Worm (Caenorhabditis elegans) whole organism, mixed stage, embryonic: ENCODE measurements around the gene mdt-17.

ENCODE experiments used
- nhr-28 ChIP-seq: fragments of 150-350 bp; optimal IDR thresholded peaks from 2 replicates; lab custom pipeline; 2014; ENCODE audit warnings: missing biosample characterization, missing genetic modification characterization
- sptf-1 ChIP-seq: sonication (generic microtip); optimal IDR thresholded peaks from 2 replicates; lab custom pipeline; 2017; ENCODE audit warnings: mild to moderate bottlenecking, missing genetic modification characterization, moderate library complexity, missing compliant biosample characterization
- zip-8 ChIP-seq: fragments of 150-350 bp; optimal IDR thresholded peaks from 2 replicates; lab custom pipeline; 2014; ENCODE audit warnings: missing biosample characterization, missing genetic modification characterization

DNA sequence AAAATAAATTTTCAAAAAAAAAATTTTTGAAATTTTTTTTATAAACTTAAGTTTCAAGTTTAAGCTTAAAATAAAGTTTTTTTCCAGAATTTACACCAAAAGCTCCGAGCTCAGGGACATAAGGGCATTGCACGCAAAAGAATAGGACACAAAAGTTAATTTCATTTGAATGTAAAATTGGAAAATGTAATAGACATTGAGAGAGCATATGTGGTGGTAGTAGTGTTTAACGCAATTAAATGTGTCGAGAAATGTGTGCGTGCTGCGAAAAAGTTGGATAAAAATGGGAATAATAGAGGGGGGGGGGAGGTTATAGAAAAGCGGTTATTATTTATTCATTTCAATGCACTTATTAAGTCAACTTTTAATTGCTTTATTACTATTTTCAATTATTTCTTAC lies 46.4 kb downstream of the mdt-17 start:
- no peak for TF ChIP-seq sptf-1 (tag; lab: Kevin White, UChicago)
- no peak for TF ChIP-seq nhr-28
- no peak for TF ChIP-seq zip-8 (tag; lab: Kevin White, UChicago)
